Fruit fly (Drosophila melanogaster) whole organism, embryonic: ENCODE measurements around the gene defl.

Source experiments
- ATbp ChIP-seq: fragments of 200-800 bp; sonication (Bioruptor generic); optimal IDR thresholded peaks from 2 replicates; lab custom pipeline; 2017; ENCODE audit warnings: missing biosample characterization, mild to moderate bottlenecking, missing genetic modification characterization, missing genetic modification reagents
- Ada2b ChIP-seq: fragments of 200-800 bp; sonication (Bioruptor generic); IDR thresholded peaks from 2 replicates; pipeline ENCODE4 v1.3.6; 2022; ENCODE audit warnings: missing biosample characterization, missing genetic modification characterization
- B-H2 ChIP-seq: fragments of 200-800 bp; sonication (Bioruptor generic); optimal IDR thresholded peaks from 2 replicates; lab custom pipeline; 2018; ENCODE audit warnings: missing biosample characterization, mild to moderate bottlenecking, missing genetic modification characterization
- Bteb2 ChIP-seq: fragments of 200-800 bp; sonication (Bioruptor generic); optimal IDR thresholded peaks from 2 replicates; lab custom pipeline; 2016; ENCODE audit warnings: missing biosample characterization, missing genetic modification characterization
- CG12391 ChIP-seq: fragments of 200-800 bp; sonication (Bioruptor generic); optimal IDR thresholded peaks from 3 replicates; lab custom pipeline; 2018; ENCODE audit warnings: missing biosample characterization, mild to moderate bottlenecking, missing genetic modification characterization, moderate library complexity
- CG14441 ChIP-seq: fragments of 200-800 bp; sonication (Bioruptor generic); IDR thresholded peaks from 2 replicates; pipeline ENCODE4 v1.3.6; 2022; ENCODE audit warnings: missing biosample characterization, missing genetic modification characterization
- CG15011 ChIP-seq: fragments of 200-800 bp; sonication (Bioruptor generic); optimal IDR thresholded peaks from 3 replicates; lab custom pipeline; 2018; ENCODE audit warnings: missing biosample characterization, mild to moderate bottlenecking, missing genetic modification characterization
- CG17385 ChIP-seq: fragments of 200-800 bp; sonication (Bioruptor generic); optimal IDR thresholded peaks from 3 replicates; lab custom pipeline; 2018; ENCODE audit warnings: missing biosample characterization, mild to moderate bottlenecking, missing genetic modification characterization
- CG17612 ChIP-seq: fragments of 200-800 bp; sonication (Bioruptor generic); IDR thresholded peaks from 2 replicates; pipeline ENCODE4 v1.3.6; 2022; ENCODE audit warnings: missing biosample characterization, missing genetic modification characterization
- CG2116 ChIP-seq: fragments of 200-800 bp; sonication (Bioruptor generic); optimal IDR thresholded peaks from 3 replicates; lab custom pipeline; 2018; ENCODE audit warnings: missing biosample characterization, mild to moderate bottlenecking, missing genetic modification characterization
- CG2889 ChIP-seq: fragments of 200-800 bp; sonication (Bioruptor generic); IDR thresholded peaks from 3 replicates; pipeline ENCODE4 v1.3.6; 2022; ENCODE audit warnings: missing biosample characterization, missing genetic modification characterization
- CG30403 ChIP-seq: fragments of 200-800 bp; sonication (Bioruptor generic); optimal IDR thresholded peaks from 3 replicates; lab custom pipeline; 2016; ENCODE audit warnings: missing biosample characterization, missing genetic modification characterization
- CG4424 ChIP-seq: fragments of 200-800 bp; sonication (Bioruptor generic); optimal IDR thresholded peaks from 3 replicates; lab custom pipeline; 2016; ENCODE audit warnings: missing biosample characterization, missing genetic modification characterization
- CG6254 ChIP-seq: fragments of 200-800 bp; sonication (Bioruptor generic); optimal IDR thresholded peaks from 3 replicates; lab custom pipeline; 2017; ENCODE audit warnings: mild to moderate bottlenecking, missing biosample characterization, missing genetic modification reagents, missing genetic modification characterization
- CG6654 ChIP-seq: fragments of 200-800 bp; sonication (Bioruptor generic); optimal IDR thresholded peaks from 2 replicates; lab custom pipeline; 2017; ENCODE audit warnings: missing biosample characterization, mild to moderate bottlenecking, missing genetic modification characterization
- CG7839 ChIP-seq: fragments of 200-800 bp; sonication (Bioruptor generic); optimal IDR thresholded peaks from 3 replicates; lab custom pipeline; 2018; ENCODE audit warnings: missing biosample characterization, mild to moderate bottlenecking, missing genetic modification characterization, moderate library complexity
- HHEX ChIP-seq: fragments of 200-800 bp; sonication (Bioruptor generic); optimal IDR thresholded peaks from 3 replicates; lab custom pipeline; 2017; ENCODE audit warnings: missing biosample characterization, mild to moderate bottlenecking, missing genetic modification characterization, missing genetic modification reagents
- HLHmδ ChIP-seq: fragments of 200-800 bp; sonication (Bioruptor generic); optimal IDR thresholded peaks from 2 replicates; lab custom pipeline; 2018; ENCODE audit warnings: missing biosample characterization, mild to moderate bottlenecking, missing genetic modification characterization, moderate library complexity
- Hey ChIP-seq: fragments of 200-800 bp; sonication (Bioruptor generic); optimal IDR thresholded peaks from 3 replicates; lab custom pipeline; 2018; ENCODE audit warnings: missing biosample characterization, mild to moderate bottlenecking, missing genetic modification characterization
- Hmx ChIP-seq: fragments of 200-800 bp; sonication (Bioruptor generic); optimal IDR thresholded peaks from 2 replicates; lab custom pipeline; 2016; ENCODE audit warnings: missing biosample characterization, missing genetic modification characterization
- Mrtf ChIP-seq: fragments of 200-800 bp; sonication (Bioruptor generic); IDR thresholded peaks from 3 replicates; pipeline ENCODE4 v1.3.6; 2022; ENCODE audit warnings: missing biosample characterization, missing genetic modification characterization
- Myb ChIP-seq: fragments of 200-800 bp; sonication (Bioruptor generic); optimal IDR thresholded peaks from 2 replicates; lab custom pipeline; 2016; ENCODE audit warnings: missing biosample characterization, missing genetic modification characterization
- NC2β ChIP-seq: fragments of 200-800 bp; sonication (Bioruptor generic); optimal IDR thresholded peaks from 2 replicates; lab custom pipeline; 2016; ENCODE audit warnings: missing biosample characterization, missing genetic modification characterization
- Scr ChIP-seq: fragments of 200-800 bp; sonication (Bioruptor generic); IDR thresholded peaks from 2 replicates; pipeline ENCODE4 v1.3.6; 2022; ENCODE audit warnings: missing biosample characterization, missing genetic modification characterization; ENCODE audit not compliant: partially characterized antibody
- Ssrp ChIP-seq: fragments of 200-800 bp; sonication (Bioruptor generic); optimal IDR thresholded peaks from 2 replicates; lab custom pipeline; 2018; ENCODE audit warnings: missing biosample characterization, mild to moderate bottlenecking, missing genetic modification characterization, moderate library complexity
- Tbp ChIP-seq: fragments of >200 bp; optimal IDR thresholded peaks from 2 replicates; lab custom pipeline; 2018; ENCODE audit warnings: missing biosample characterization, missing genetic modification characterization
- Trl ChIP-seq, 3 experiments: fragments of >200 bp in 2 of 3; fragments of 200-800 bp in 1 of 3; sonication (Bioruptor generic) in 1 of 3; optimal IDR thresholded peaks; 2 replicates in 1 of 3; 3 replicates in 2 of 3; lab custom pipeline; 2016 to 2017; ENCODE audit warnings: missing biosample characterization in 1 of 3, missing genetic modification characterization in 1 of 3
- Usf ChIP-seq: fragments of 200-800 bp; sonication (Bioruptor generic); optimal IDR thresholded peaks from 2 replicates; lab custom pipeline; 2017; ENCODE audit warnings: missing genotype, missing biosample characterization, missing genetic modification characterization
- bcd ChIP-seq: fragments of 200-800 bp; sonication (Bioruptor generic); optimal IDR thresholded peaks from 2 replicates; lab custom pipeline; 2017; ENCODE audit warnings: missing biosample characterization, mild to moderate bottlenecking, missing genetic modification characterization
- chif ChIP-seq, 2 experiments: fragments of 200-800 bp; sonication (Bioruptor generic); optimal IDR thresholded peaks; 3 replicates each; lab custom pipeline; 2016; ENCODE audit warnings: missing biosample characterization in 2 of 2, missing genetic modification characterization in 2 of 2
- chn ChIP-seq: fragments of 200-800 bp; sonication (Bioruptor generic); optimal IDR thresholded peaks from 2 replicates; lab custom pipeline; 2016; ENCODE audit warnings: missing biosample characterization, missing genetic modification characterization
- corto ChIP-seq: fragments of 200-800 bp; sonication (Bioruptor generic); optimal IDR thresholded peaks from 2 replicates; lab custom pipeline; 2016; ENCODE audit warnings: missing biosample characterization, mild to moderate bottlenecking, missing genetic modification characterization, moderate library complexity
- en ChIP-seq: fragments of 200-800 bp; sonication (Bioruptor generic); optimal IDR thresholded peaks from 2 replicates; lab custom pipeline; 2016; ENCODE audit warnings: missing biosample characterization, missing genetic modification characterization
- eve ChIP-seq, 2 experiments: fragments of >200 bp; optimal IDR thresholded peaks; 2 replicates each; lab custom pipeline; 2017; ENCODE audit warnings: missing biosample characterization in 2 of 2, missing genetic modification characterization in 2 of 2
- gfzf ChIP-seq: fragments of 200-800 bp; sonication (Bioruptor generic); optimal IDR thresholded peaks from 2 replicates; lab custom pipeline; 2016; ENCODE audit warnings: missing biosample characterization, mild to moderate bottlenecking, missing genetic modification characterization, moderate library complexity
- gro ChIP-seq: fragments of 200-800 bp; sonication (Bioruptor generic); optimal IDR thresholded peaks from 2 replicates; lab custom pipeline; 2016; ENCODE audit warnings: missing biosample characterization, missing genetic modification characterization
- inv ChIP-seq: fragments of 200-800 bp; sonication (Bioruptor generic); IDR thresholded peaks from 2 replicates; pipeline ENCODE4 v1.3.6; 2022; ENCODE audit warnings: missing biosample characterization, missing genetic modification characterization; ENCODE audit not compliant: partially characterized antibody
- lola ChIP-seq, 3 experiments: fragments of >200 bp in 2 of 3; fragments of 200-800 bp in 1 of 3; sonication (Bioruptor generic) in 1 of 3; optimal IDR thresholded peaks; 2 replicates each; lab custom pipeline; 2017 to 2019; ENCODE audit warnings: missing biosample characterization in 3 of 3, missing genetic modification characterization in 3 of 3, mild to moderate bottlenecking in 1 of 3, moderate library complexity in 1 of 3
- luna ChIP-seq: fragments of 200-800 bp; sonication (Bioruptor generic); optimal IDR thresholded peaks from 2 replicates; lab custom pipeline; 2016; ENCODE audit warnings: missing biosample characterization, missing genetic modification characterization
- pho ChIP-seq: fragments of 200-800 bp; sonication (Bioruptor generic); optimal IDR thresholded peaks from 2 replicates; lab custom pipeline; 2016; ENCODE audit warnings: missing biosample characterization, missing genetic modification characterization
- pita ChIP-seq: fragments of 200-800 bp; sonication (Bioruptor generic); optimal IDR thresholded peaks from 2 replicates; lab custom pipeline; 2017; ENCODE audit warnings: missing biosample characterization, mild to moderate bottlenecking, missing genetic modification characterization
- ro ChIP-seq: fragments of 200-800 bp; sonication (Bioruptor generic); IDR thresholded peaks from 2 replicates; pipeline ENCODE4 v1.3.6; 2022; ENCODE audit warnings: missing biosample characterization, missing genetic modification characterization
- sug ChIP-seq: fragments of 200-800 bp; optimal IDR thresholded peaks from 2 replicates; lab custom pipeline; 2019; ENCODE audit warnings: missing biosample characterization, mild to moderate bottlenecking, missing genetic modification characterization, moderate library complexity
- tin ChIP-seq: fragments of 200-800 bp; sonication (Bioruptor generic); optimal IDR thresholded peaks from 3 replicates; lab custom pipeline; 2016; ENCODE audit warnings: missing biosample characterization, missing genetic modification characterization
- trh ChIP-seq: fragments of 200-800 bp; sonication (Bioruptor generic); optimal IDR thresholded peaks from 2 replicates; lab custom pipeline; 2016; ENCODE audit warnings: missing biosample characterization, missing genetic modification characterization
- twi ChIP-seq: fragments of 200-800 bp; optimal IDR thresholded peaks from 2 replicates; lab custom pipeline; 2019; ENCODE audit warnings: missing biosample characterization, mild to moderate bottlenecking, missing genetic modification characterization, moderate library complexity
- tx ChIP-seq: fragments of 200-800 bp; sonication (Bioruptor generic); optimal IDR thresholded peaks from 2 replicates; lab custom pipeline; 2016; ENCODE audit warnings: missing biosample characterization, missing genetic modification characterization
- unc-4 ChIP-seq: fragments of 200-800 bp; sonication (Bioruptor generic); IDR thresholded peaks from 2 replicates; pipeline ENCODE4 v1.3.6; 2022; ENCODE audit warnings: missing biosample characterization, missing genetic modification characterization; ENCODE audit not compliant: partially characterized antibody
- wor ChIP-seq: fragments of 200-800 bp; sonication (Bioruptor generic); IDR thresholded peaks from 2 replicates; pipeline ENCODE4 v1.3.6; 2022; ENCODE audit warnings: missing biosample characterization, missing genetic modification characterization

Gene defl

dm6 chr3L:9692892-9693551, 30.2 kb upstream of the defl start (continued):
- TF ChIP-seq CG2116 (GFP tag; lab: Kevin White, UChicago) (peak; percentile 78), ATbp (GFP tag; lab: Kevin White, UChicago) (peak; percentile 92), Ssrp (tag; lab: Kevin White, UChicago) (peak; percentile 96), tin (GFP tag; lab: Kevin White, UChicago) (peak; percentile 96), sug (tag; lab: Kevin White, UChicago) (peak; percentile 64), tx (peak; percentile 97), CG6654 (GFP tag; lab: Kevin White, UChicago) (peak; percentile 91), lola (GFP tag; optimal IDR thresholded peaks at IDR 0.05; lab: Kevin White, UChicago) (peak in 1 of 3 experiments; percentile 95), chn (peak; percentile 96), trh (GFP tag; lab: Kevin White, UChicago) (peak; percentile 89), Hey (tag; lab: Kevin White, UChicago) (peak; percentile 54), Ada2b (GFP tag; lab: Robert Waterston, UW) (peak; percentile 85), luna (GFP tag; lab: Kevin White, UChicago) (peak; percentile 90), Bteb2 (GFP tag; lab: Kevin White, UChicago) (peak; percentile 96), B-H2 (GFP tag; lab: Kevin White, UChicago) (peak; percentile 87), CG6254 (GFP tag; lab: Kevin White, UChicago) (peak; percentile 83), eve (GFP tag; optimal IDR thresholded peaks at IDR 0.05; lab: Kevin White, UChicago) (peak in 1 of 2 experiments; percentile 99), chif (GFP tag; optimal IDR thresholded peaks at IDR 0.05; lab: Kevin White, UChicago) (peak; percentile 96 to 98), en (GFP tag; lab: Kevin White, UChicago) (peak; percentile 94), twi (tag; lab: Kevin White, UChicago) (peak; percentile 91), CG12391 (tag; lab: Kevin White, UChicago) (peak; percentile 97), CG7839 (peak; percentile 97), Tbp (GFP tag; lab: Kevin White, UChicago) (no peak), CG30403 (peak; percentile 99), unc-4 (GFP tag; lab: Robert Waterston, UW) (no peak; the same call in 1 of the 2 replicates), corto (GFP tag; lab: Kevin White, UChicago) (peak; percentile 56), CG17385 (GFP tag; lab: Kevin White, UChicago) (peak; percentile 93), CG4424 (peak; percentile 97), Hmx (GFP tag; lab: Kevin White, UChicago) (peak; percentile 94), bcd (GFP tag; lab: Kevin White, UChicago) (peak; percentile 98), CG15011 (GFP tag; lab: Kevin White, UChicago) (peak; percentile 95), CG2889 (GFP tag; lab: Robert Waterston, UW) (peak; percentile 79), inv (GFP tag; lab: Robert Waterston, UW) (no peak), CG14441 (GFP tag; lab: Robert Waterston, UW) (peak; percentile 88), Scr (GFP tag; lab: Robert Waterston, UW) (no peak), wor (GFP tag; lab: Robert Waterston, UW) (peak; percentile 89), Myb (GFP tag; lab: Kevin White, UChicago) (peak; percentile 89), Trl (optimal IDR thresholded peaks at IDR 0.05; lab: Kevin White, UChicago) (peak in 1 of 2 experiments; percentile 68), Trl (GFP tag; optimal IDR thresholded peaks at IDR 0.05; lab: Kevin White, UChicago) (peak; percentile 95), gro (GFP tag; lab: Kevin White, UChicago) (peak; percentile 96), pho (peak; percentile 98), gfzf (GFP tag; lab: Kevin White, UChicago) (peak; percentile 20), HHEX (GFP tag; lab: Kevin White, UChicago) (peak; percentile 96), Mrtf (GFP tag; lab: Robert Waterston, UW) (peak; percentile 87), pita (GFP tag; lab: Kevin White, UChicago) (no peak), NC2β (GFP tag; lab: Kevin White, UChicago) (peak; percentile 94), ro (GFP tag; lab: Robert Waterston, UW) (peak; percentile 73; the same call in 1 of the 2 replicates), CG17612 (GFP tag; lab: Robert Waterston, UW) (peak; percentile 64), Usf (GFP tag; lab: Kevin White, UChicago) (peak; percentile 93), HLHmδ (GFP tag; lab: Kevin White, UChicago) (no peak)
